Fruit fly (Drosophila melanogaster) whole organism: ENCODE results near the gene CG10137.

Experiments used
- CG8478 ChIP-seq: fragments of >200 bp; optimal IDR thresholded peaks from 2 replicates; lab custom pipeline; 2018; ENCODE audit warnings: inconsistent platforms
- Dll ChIP-seq: fragments of >200 bp; optimal IDR thresholded peaks from 2 replicates; lab custom pipeline; 2017
- EcR ChIP-seq, 2 experiments: fragments of >200 bp; optimal IDR thresholded peaks; 2 replicates each; lab custom pipeline; 2017; ENCODE audit warnings: missing biosample characterization in 2 of 2, missing genetic modification characterization in 2 of 2, missing genetic modification reagents in 2 of 2
- pan ChIP-seq: fragments of >200 bp; optimal IDR thresholded peaks from 2 replicates; lab custom pipeline; 2017
- psq ChIP-seq: fragments of >200 bp; optimal IDR thresholded peaks from 2 replicates; lab custom pipeline; 2017
- usp ChIP-seq: fragments of >200 bp; optimal IDR thresholded peaks from 2 replicates; lab custom pipeline; 2017; ENCODE audit warnings: missing biosample characterization, missing genetic modification characterization, mixed read lengths

The CG10137 gene

DNA sequence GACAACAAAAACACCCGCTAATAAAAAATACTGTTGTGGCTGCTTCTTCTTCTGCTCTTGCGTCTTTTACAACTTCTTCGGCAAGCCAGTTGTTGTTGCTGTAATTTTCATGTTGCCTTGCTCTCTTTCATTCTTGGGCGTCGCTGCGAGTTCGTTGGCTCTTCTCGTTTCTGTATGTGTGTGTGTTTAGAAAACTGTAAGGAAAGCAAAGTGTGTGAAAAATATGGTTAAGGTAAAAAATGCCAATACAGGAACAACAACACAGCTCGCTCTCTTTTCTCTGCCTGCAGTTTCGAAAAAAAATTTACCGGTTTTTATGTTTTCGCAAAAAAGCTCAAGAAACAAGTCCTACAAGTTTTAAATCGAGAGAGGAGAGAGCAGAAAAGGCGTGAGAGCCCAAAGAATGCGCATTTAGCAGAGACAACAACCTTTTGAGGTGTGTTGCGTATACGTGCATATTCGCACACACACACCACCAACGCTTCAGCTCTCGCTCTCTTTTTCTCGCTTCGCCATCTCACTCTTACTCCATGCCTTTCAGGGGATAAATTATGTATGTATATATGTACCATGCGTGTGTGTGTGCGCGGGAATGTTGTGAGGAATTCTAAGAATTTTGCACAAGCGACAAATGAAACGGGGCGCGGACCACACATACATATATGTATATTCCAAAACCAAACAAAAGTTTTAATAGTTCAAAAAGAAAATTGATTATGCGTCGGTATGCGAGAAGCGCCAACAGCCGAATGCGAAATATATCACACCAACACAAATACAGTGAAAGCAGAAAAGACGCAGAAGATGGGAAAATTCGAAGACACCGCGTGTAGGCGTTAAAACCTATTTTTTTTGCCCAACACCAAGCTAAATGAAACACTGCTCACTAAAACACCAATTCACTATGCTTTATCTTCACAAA, 45.3 kb downstream of the CG10137 start:
- TF ChIP-seq psq (lab: Kevin White, UChicago) (no peak), Dll (no peak), usp (GFP tag; lab: Kevin White, UChicago) (no peak), pan (lab: Kevin White, UChicago) (no peak), CG8478 (lab: Kevin White, UChicago) (peak; percentile 64), EcR (GFP tag; optimal IDR thresholded peaks at IDR 0.05; lab: Kevin White, UChicago) (peak; percentile 39 to 84)

DNA sequence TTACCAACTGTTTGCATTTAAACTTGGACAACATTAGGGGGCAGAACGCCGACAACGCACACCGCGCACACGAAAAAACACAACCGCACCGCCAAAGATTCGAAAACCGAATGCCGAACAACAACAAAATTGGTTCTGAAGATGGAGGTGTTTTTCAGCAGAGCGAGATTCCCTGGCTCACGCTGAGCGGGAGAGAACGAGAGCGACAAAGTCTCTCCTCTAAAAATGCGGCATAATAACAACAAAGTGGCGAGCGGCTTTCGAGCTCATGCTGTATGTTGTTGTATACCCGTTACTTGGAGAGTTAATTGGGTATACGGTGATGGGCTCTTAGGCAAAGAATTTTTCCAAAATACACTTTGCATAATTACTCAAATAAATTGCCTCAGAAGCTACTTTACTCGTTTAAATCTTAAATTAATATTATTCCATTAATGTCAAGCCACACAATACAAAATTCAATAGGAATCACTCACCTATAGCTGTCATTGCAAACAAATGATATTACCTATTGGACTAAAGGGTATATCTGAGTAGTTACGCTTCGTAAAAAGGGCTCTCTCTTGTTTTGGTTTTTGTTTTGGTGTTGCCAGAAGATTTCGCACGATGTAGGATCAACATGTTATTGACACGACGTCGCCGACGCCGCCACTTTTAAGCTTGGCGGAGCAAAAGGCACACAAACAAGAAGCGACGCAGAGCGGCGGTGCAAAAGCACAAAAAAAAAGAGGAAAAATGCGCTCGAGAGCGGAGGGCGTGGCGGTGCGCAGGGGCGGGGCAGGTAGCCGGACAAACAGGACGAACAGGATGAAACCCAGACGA, 46.2 kb downstream of the CG10137 start:
- no peak for TF ChIP-seq CG8478 (lab: Kevin White, UChicago)
- no peak for TF ChIP-seq usp (GFP tag; lab: Kevin White, UChicago)
- TF ChIP-seq EcR (GFP tag; optimal IDR thresholded peaks at IDR 0.05; lab: Kevin White, UChicago) = peak in 1 of 2 experiments; percentile 67
- peak; percentile 60 for TF ChIP-seq Dll
- TF ChIP-seq pan (lab: Kevin White, UChicago) = peak; percentile 94
- TF ChIP-seq psq (lab: Kevin White, UChicago) = no peak

DNA sequence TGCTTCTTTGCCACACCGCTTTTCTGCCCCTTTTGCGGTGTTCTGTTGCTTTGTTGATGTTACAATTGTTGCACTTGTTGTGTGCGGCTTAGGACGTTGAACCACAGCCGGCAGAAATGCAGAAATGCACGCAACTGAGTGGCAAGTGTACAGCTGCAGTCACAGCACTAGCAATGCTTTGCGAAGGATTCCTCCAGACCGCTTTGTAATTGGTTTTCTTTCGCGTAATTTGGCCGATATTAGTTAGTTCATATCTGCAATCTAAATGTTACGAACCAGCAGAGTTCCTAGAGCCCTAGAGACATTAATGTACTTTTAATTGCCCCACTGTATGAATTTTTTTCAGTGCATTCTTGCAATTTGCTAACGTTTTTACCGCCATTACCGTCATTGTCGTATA, 47.9 kb downstream of the CG10137 start:
- TF ChIP-seq psq (lab: Kevin White, UChicago) = no peak
- TF ChIP-seq usp (GFP tag; lab: Kevin White, UChicago) = no peak
- TF ChIP-seq EcR (GFP tag; optimal IDR thresholded peaks at IDR 0.05; lab: Kevin White, UChicago) = peak in 1 of 2 experiments; percentile 83
- no peak for TF ChIP-seq pan (lab: Kevin White, UChicago)
- TF ChIP-seq CG8478 (lab: Kevin White, UChicago) = no peak

DNA sequence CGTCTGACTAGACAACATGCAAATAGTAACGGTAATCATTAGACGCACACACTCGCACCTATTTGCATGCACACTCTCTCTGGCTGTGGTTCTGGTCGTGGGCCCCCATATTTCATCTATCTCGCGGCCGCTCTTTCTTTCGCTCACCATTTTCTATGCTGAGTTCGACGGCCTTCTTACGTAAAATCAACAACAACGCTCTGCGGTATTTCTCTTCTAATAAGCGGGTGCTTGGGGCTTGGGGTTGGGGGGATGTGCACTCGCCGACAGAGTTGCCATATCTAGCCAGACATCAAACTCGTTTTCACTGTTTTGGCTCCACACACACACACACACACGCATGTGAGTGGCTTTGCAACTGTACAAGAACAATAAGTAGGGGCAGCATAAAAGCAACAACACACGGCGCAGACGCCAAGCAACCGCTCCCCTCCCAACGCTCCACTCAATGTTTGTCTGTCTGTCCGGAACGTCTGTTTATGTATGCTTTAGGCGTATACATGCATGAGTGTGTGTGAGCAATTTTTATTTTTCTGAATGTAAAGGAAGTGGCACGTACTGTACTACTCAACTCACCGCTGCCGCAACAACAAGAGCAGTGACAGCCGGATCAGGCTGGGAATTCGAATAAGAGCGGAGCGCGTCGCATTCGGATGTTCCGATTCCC, 48.6 kb downstream of the CG10137 start:
- TF ChIP-seq CG8478 (lab: Kevin White, UChicago) (no peak), EcR (GFP tag; optimal IDR thresholded peaks at IDR 0.05; lab: Kevin White, UChicago) (peak in 1 of 2 experiments; percentile 92), Dll (no peak), pan (lab: Kevin White, UChicago) (no peak), psq (lab: Kevin White, UChicago) (no peak), usp (GFP tag; lab: Kevin White, UChicago) (no peak)

DNA sequence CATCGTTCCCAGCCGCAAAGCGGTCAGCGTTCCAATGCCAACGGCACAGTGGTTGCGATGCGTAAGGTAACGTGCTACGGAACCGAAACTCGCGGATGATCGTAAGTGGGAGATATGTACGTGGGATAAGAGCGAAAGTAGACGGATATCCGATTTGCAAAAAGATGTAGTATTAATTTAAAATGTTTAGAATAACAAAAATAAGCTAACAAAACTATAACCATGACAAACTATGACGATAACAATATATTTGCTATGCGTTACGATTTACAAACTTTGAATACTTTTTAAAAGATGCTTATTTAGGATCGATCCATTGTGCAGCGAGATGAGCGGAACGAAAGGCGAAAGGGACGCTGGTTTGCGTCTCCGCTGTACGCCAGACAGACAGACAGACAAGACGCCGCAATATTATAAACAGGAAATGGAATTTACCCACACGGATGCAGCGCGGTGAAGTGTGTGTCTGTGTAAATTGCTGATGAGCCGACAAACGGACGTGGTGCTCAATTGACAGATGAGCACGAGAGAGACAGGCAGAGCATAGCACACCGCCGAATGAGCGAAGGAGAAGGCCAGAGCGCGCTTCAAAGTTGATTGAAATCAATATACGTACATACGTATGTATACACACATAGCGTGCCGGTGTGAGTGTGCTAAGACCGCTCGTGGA, 49.3 kb downstream of the CG10137 start:
- TF ChIP-seq pan (lab: Kevin White, UChicago) = no peak
- TF ChIP-seq Dll = peak; percentile 72
- TF ChIP-seq EcR (GFP tag; optimal IDR thresholded peaks at IDR 0.05; lab: Kevin White, UChicago) = no peak
- TF ChIP-seq usp (GFP tag; lab: Kevin White, UChicago) = no peak
- no peak for TF ChIP-seq CG8478 (lab: Kevin White, UChicago)
- no peak for TF ChIP-seq psq (lab: Kevin White, UChicago)

DNA sequence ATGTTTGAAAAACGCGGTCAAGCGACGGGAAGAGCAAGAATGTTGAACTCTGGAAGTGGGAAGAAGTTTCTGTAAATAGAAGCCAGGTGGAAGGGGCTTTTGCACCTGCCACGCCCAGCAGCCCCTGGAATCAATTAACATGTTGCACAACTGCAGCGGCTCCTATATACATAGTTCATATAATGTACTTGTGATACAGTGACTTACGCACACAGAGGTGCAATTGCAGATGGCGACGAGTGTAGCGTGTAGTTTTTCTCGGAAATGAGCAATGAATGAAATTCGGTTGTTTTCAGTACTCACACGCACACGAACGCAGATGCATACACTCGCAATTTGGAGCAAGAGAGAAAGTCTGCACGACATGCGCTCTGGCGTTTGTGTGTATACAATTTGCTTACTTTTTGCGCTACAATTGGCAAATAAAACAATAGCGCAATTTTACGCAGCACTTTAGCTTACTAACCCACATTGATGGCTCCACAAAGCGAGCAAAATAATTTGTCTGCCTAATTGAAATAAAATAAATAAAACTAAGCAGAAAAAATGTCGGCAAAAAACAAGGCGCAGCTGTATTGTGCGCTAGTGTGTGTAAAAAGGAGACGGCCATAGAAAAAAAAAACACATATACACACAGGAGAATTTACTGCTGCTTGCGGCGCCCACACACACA, 49.9 kb downstream of the CG10137 start:
- TF ChIP-seq EcR (GFP tag; optimal IDR thresholded peaks at IDR 0.05; lab: Kevin White, UChicago) (no peak), CG8478 (lab: Kevin White, UChicago) (peak; percentile 76), usp (GFP tag; lab: Kevin White, UChicago) (no peak)

DNA sequence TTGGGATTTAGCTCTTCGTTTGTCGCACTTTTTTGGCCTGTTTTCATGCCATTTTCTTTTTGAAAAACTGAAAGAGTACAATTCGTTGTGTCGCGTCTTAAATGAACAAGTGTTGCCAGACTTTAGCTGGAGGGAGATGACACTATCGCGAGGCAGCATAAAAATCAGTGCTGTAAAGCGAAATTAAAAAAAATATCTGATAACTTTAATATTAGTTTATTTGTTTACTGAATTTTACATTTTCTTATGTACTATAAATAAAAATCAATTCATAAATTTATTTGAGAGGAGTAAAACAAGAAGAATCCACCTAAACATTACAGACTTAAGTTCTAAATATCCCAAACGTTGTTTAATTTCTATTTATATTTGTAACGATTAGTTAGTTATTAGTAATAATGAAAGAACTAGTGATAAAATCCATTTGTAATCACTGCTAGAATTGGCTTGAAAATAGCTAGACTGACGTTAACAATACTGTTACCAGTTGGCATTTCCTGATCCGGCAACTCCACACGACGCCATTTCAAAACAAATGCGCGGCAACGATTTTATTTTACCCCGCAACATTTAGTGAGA, 50.8 kb downstream of the CG10137 start, which contains the start of the genes spi and msb1l:
Gene spi (minus strand): TSS at position 129 of the 579 bp plus-strand sequence.
Gene msb1l (plus strand): TSS at position 515 of the 579 bp plus-strand sequence.
- TF ChIP-seq EcR (GFP tag; optimal IDR thresholded peaks at IDR 0.05; lab: Kevin White, UChicago) (no peak), psq (lab: Kevin White, UChicago) (no peak), pan (lab: Kevin White, UChicago) (no peak), usp (GFP tag; lab: Kevin White, UChicago) (no peak), CG8478 (lab: Kevin White, UChicago) (no peak), Dll (no peak)

DNA sequence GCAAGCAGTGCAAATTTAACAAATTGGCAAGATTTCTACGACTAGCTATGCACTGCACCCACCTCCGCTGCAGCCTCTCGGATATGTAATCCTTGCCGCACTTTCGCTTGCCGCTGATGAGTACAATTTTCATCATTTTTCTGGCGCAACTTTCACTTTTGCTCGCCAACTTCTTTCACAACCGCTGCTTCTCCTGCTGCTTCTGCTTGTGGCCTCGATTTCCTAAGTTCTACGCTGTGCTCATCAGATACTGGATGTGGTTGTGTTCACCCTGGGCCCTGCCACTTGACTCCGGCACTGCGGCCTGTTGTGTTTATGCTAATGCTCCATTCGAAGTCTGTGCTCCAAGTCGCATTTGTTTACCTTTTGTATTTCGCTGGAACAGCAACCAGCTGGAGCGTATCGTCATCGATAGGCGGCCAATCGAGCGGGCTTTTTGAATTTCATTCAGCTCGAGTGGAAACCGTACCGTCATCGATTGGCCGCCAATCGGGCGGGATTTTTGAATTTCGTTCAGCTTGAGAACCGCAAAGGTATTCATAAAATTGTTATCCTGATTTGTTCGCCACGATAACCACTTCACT, 53.6 kb downstream of the CG10137 start, which contains the start of gene Pmvk:
Gene Pmvk (minus strand): TSS at position 357 of the 584 bp plus-strand sequence.
- TF ChIP-seq CG8478 (lab: Kevin White, UChicago) (no peak), usp (GFP tag; lab: Kevin White, UChicago) (no peak)

DNA sequence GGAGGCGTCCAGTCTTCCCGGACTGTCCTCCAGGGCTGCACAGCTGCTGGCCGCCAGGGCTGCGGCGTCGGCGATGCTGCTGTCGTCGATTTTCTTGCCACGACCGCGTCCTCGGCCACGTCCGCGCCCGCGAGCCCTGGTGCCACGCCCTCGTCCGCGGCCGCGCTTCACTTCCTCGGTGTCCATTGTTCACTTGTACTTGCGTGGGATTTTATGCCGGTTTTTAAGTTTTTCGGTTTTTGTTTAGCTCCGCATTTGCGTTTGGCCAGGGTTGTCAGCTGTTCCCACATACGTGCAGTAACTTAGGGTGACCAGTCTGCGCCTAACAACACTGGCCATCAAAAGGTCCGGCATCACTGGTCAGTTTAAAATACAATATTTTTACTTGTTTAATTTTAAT, 55.7 kb downstream of the CG10137 start, which contains the start of gene Hakai:
Gene Hakai (minus strand): TSS at position 290 of the 400 bp plus-strand sequence.
- TF ChIP-seq CG8478 (lab: Kevin White, UChicago) (no peak), EcR (GFP tag; optimal IDR thresholded peaks at IDR 0.05; lab: Kevin White, UChicago) (no peak), pan (lab: Kevin White, UChicago) (no peak), usp (GFP tag; lab: Kevin White, UChicago) (no peak), psq (lab: Kevin White, UChicago) (no peak), Dll (no peak)
